Worm (Caenorhabditis elegans) whole organism, L3 larva: ENCODE measurements around the gene gpc-1.
A peak's percentile ranks its signal among the peaks of the same experiment; 100 is the strongest.

Source experiments
- ZK546.5 ChIP-seq: sonication (generic microtip); optimal IDR thresholded peaks from 2 replicates; lab custom pipeline; 2017; ENCODE audit warnings: missing biosample characterization, missing genetic modification characterization
- aly-2 ChIP-seq: fragments of 150-350 bp; optimal IDR thresholded peaks from 2 replicates; lab custom pipeline; 2014; ENCODE audit warnings: missing biosample characterization, missing genetic modification characterization
- ama-1 ChIP-seq: fragments of 150-350 bp; optimal IDR thresholded peaks from 2 replicates; lab custom pipeline; 2018
- ceh-16 ChIP-seq: sonication (generic microtip); optimal IDR thresholded peaks from 2 replicates; lab custom pipeline; 2017; ENCODE audit warnings: missing biosample characterization, missing genetic modification characterization
- ceh-28 ChIP-seq: fragments of 150-350 bp; optimal IDR thresholded peaks from 2 replicates; lab custom pipeline; 2014; ENCODE audit warnings: missing biosample characterization, missing genetic modification reagents, missing genetic modification characterization
- ceh-9 ChIP-seq: sonication (generic microtip); optimal IDR thresholded peaks from 2 replicates; lab custom pipeline; 2018; ENCODE audit warnings: missing biosample characterization, missing genetic modification characterization
- daf-12 ChIP-seq: fragments of 150-350 bp; optimal IDR thresholded peaks from 2 replicates; lab custom pipeline; 2014; ENCODE audit warnings: missing biosample characterization, missing genetic modification reagents, missing genetic modification characterization
- egl-27 ChIP-seq: sonication (generic microtip); optimal IDR thresholded peaks from 4 replicates; lab custom pipeline; 2017; ENCODE audit warnings: missing biosample characterization, missing genetic modification reagents, missing genetic modification characterization
- egl-5 ChIP-seq: fragments of 150-350 bp; optimal IDR thresholded peaks from 2 replicates; lab custom pipeline; 2017; ENCODE audit warnings: missing biosample characterization, missing genetic modification reagents, missing genetic modification characterization, inconsistent platforms
- elt-1 ChIP-seq: fragments of 150-350 bp; optimal IDR thresholded peaks from 2 replicates; lab custom pipeline; 2014; ENCODE audit warnings: missing biosample characterization, missing genetic modification characterization
- elt-2 ChIP-seq: sonication (generic microtip); optimal IDR thresholded peaks from 2 replicates; lab custom pipeline; 2016; ENCODE audit warnings: missing genetic modification reagents, mild to moderate bottlenecking, missing genetic modification characterization, missing compliant biosample characterization
- eor-1 ChIP-seq, 2 experiments: fragments of 150-350 bp; optimal IDR thresholded peaks; 2 replicates each; lab custom pipeline; 2014 to 2018; ENCODE audit warnings: missing biosample characterization in 2 of 2, missing genetic modification characterization in 2 of 2
- fkh-10 ChIP-seq: sonication (generic microtip); optimal IDR thresholded peaks from 2 replicates; lab custom pipeline; 2017; ENCODE audit warnings: missing biosample characterization, missing genetic modification reagents, missing genetic modification characterization
- hmg-11 ChIP-seq: sonication (generic microtip); optimal IDR thresholded peaks from 2 replicates; lab custom pipeline; 2016; ENCODE audit warnings: missing genetic modification characterization, missing compliant biosample characterization
- jun-1 ChIP-seq: fragments of 150-350 bp; optimal IDR thresholded peaks from 2 replicates; lab custom pipeline; 2014; ENCODE audit warnings: missing biosample characterization, missing genetic modification reagents, missing genetic modification characterization
- lin-15B ChIP-seq: fragments of 150-350 bp; optimal IDR thresholded peaks from 2 replicates; lab custom pipeline; 2014; ENCODE audit warnings: missing biosample characterization, missing genetic modification characterization
- lin-39 ChIP-seq: fragments of 150-350 bp; optimal IDR thresholded peaks from 2 replicates; lab custom pipeline; 2018; ENCODE audit warnings: missing biosample characterization, missing genetic modification reagents, missing genetic modification characterization
- mdl-1 ChIP-seq: fragments of 150-350 bp; optimal IDR thresholded peaks from 2 replicates; lab custom pipeline; 2014; ENCODE audit warnings: missing biosample characterization, missing genetic modification characterization
- mml-1 ChIP-seq: fragments of 150-350 bp; sonication (generic microtip); optimal IDR thresholded peaks from 3 replicates; lab custom pipeline; 2014; ENCODE audit warnings: missing biosample characterization, missing genetic modification characterization
- nfya-1 ChIP-seq: sonication (generic microtip); optimal IDR thresholded peaks from 2 replicates; lab custom pipeline; 2017; ENCODE audit warnings: missing genetic modification characterization, mild to moderate bottlenecking, missing compliant biosample characterization, antibody characterized with exemption, moderate library complexity; ENCODE audit not compliant: insufficient read depth
- nhr-23 ChIP-seq: fragments of 150-350 bp; optimal IDR thresholded peaks from 2 replicates; lab custom pipeline; 2014; ENCODE audit warnings: missing biosample characterization, missing genetic modification reagents, missing genetic modification characterization
- nhr-237 ChIP-seq: fragments of 150-350 bp; optimal IDR thresholded peaks from 2 replicates; lab custom pipeline; 2014; ENCODE audit warnings: missing biosample characterization, missing genetic modification characterization
- nhr-28 ChIP-seq: fragments of 150-350 bp; optimal IDR thresholded peaks from 2 replicates; lab custom pipeline; 2014; ENCODE audit warnings: missing biosample characterization, missing genetic modification characterization
- nhr-43 ChIP-seq: sonication (generic microtip); optimal IDR thresholded peaks from 2 replicates; lab custom pipeline; 2016; ENCODE audit warnings: mild to moderate bottlenecking, missing genetic modification characterization, missing compliant biosample characterization; ENCODE audit not compliant: poor library complexity, severe bottlenecking
- nhr-67 ChIP-seq: fragments of 150-350 bp; optimal IDR thresholded peaks from 2 replicates; lab custom pipeline; 2014; ENCODE audit warnings: missing biosample characterization, missing genetic modification characterization
- nhr-76 ChIP-seq: fragments of 150-350 bp; sonication (generic microtip); optimal IDR thresholded peaks from 5 replicates; lab custom pipeline; 2014; ENCODE audit warnings: missing biosample characterization, missing genetic modification characterization
- pqm-1 ChIP-seq: fragments of 150-350 bp; optimal IDR thresholded peaks from 2 replicates; lab custom pipeline; 2017; ENCODE audit warnings: missing biosample characterization, missing genetic modification characterization, inconsistent platforms
- skn-1 ChIP-seq: fragments of 150-350 bp; optimal IDR thresholded peaks from 2 replicates; lab custom pipeline; 2014; ENCODE audit warnings: missing biosample characterization, missing genetic modification characterization
- snpc-4 ChIP-seq: fragments of 150-350 bp; optimal IDR thresholded peaks from 2 replicates; lab custom pipeline; 2014; ENCODE audit warnings: missing biosample characterization, missing genetic modification characterization
- tbx-2 ChIP-seq: sonication (generic microtip); optimal IDR thresholded peaks from 2 replicates; lab custom pipeline; 2016; ENCODE audit warnings: mild to moderate bottlenecking, missing genetic modification characterization, missing compliant biosample characterization
- unc-39 ChIP-seq: sonication (generic microtip); optimal IDR thresholded peaks from 4 replicates; lab custom pipeline; 2017; ENCODE audit warnings: missing biosample characterization, missing genetic modification characterization
- unc-62 ChIP-seq: fragments of 150-350 bp; sonication (generic microtip); optimal IDR thresholded peaks from 4 replicates; lab custom pipeline; 2014; ENCODE audit warnings: missing biosample characterization, missing genetic modification reagents, missing genetic modification characterization
- ztf-4 ChIP-seq: fragments of 150-350 bp; optimal IDR thresholded peaks from 2 replicates; lab custom pipeline; 2014; ENCODE audit warnings: missing biosample characterization, missing genetic modification characterization

Gene gpc-1

DNA sequence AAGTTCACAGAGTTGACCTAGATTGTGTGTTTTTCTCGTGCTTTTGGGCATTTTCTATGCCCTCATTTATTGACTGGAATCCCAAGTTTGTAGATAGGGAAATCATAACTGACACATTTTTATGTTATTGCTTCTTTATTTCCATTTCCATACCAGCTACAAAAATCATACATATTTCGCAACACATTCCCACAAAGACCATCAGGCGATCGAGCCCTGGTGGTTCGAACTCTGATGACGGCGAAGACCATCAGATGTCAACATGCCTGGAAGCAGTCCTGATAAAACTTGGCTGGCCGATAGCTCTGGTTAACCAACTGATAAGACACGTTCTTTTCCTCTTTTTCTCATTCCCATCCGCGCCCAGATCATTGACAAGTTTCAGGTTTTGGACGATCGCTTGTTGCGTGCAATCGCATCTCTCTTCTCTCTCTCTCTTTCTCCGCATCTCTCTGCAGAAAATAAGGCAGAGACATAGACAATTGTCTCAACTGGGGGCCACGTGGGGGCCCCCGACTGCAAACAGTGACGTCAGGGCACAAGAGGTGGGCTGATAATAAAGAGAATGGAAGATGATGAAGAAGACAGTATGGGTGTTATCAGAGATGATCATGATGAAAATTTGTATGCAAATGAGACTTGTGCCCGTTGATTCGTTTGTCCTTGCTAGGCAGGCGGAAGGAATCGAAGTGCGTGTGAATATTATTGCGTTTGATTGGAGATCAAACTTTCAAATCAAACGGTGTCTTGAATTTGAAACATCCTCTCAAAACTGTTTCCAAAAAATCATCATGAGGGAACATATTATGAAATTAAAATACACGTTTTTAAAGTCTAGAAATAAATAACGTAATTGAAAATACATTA lies 12.5 kb downstream of the gpc-1 start (continued):
- TF ChIP-seq nhr-67 (no peak), ceh-16 (no peak), ceh-28 (tag; lab: Kevin White, UChicago) (peak; percentile 76), nhr-237 (tag; lab: Kevin White, UChicago) (no peak), nhr-43 (peak; percentile 94), ama-1 (no peak), nfya-1 (tag; lab: Kevin White, UChicago) (peak; percentile 76), elt-2 (tag; lab: Kevin White, UChicago) (peak; percentile 100), ztf-4 (no peak), jun-1 (tag; lab: Kevin White, UChicago) (peak; percentile 96), mdl-1 (tag; lab: Kevin White, UChicago) (peak; percentile 99), fkh-10 (GFP tag; lab: Kevin White, UChicago) (no peak), tbx-2 (tag; lab: Kevin White, UChicago) (peak; percentile 60), hmg-11 (peak; percentile 1), eor-1 (tag; optimal IDR thresholded peaks at IDR 0.05; lab: Kevin White, UChicago) (no peak), ZK546.5 (no peak), daf-12 (no peak), nhr-28 (tag; lab: Kevin White, UChicago) (peak; percentile 38), unc-62 (GFP tag; lab: Kevin White, UChicago) (peak; percentile 71), aly-2 (tag; lab: Kevin White, UChicago) (no peak), snpc-4 (tag; lab: Kevin White, UChicago) (peak; percentile 18), elt-1 (tag; lab: Kevin White, UChicago) (no peak), unc-39 (tag; lab: Kevin White, UChicago) (no peak), ceh-9 (tag; lab: Kevin White, UChicago) (no peak)

DNA sequence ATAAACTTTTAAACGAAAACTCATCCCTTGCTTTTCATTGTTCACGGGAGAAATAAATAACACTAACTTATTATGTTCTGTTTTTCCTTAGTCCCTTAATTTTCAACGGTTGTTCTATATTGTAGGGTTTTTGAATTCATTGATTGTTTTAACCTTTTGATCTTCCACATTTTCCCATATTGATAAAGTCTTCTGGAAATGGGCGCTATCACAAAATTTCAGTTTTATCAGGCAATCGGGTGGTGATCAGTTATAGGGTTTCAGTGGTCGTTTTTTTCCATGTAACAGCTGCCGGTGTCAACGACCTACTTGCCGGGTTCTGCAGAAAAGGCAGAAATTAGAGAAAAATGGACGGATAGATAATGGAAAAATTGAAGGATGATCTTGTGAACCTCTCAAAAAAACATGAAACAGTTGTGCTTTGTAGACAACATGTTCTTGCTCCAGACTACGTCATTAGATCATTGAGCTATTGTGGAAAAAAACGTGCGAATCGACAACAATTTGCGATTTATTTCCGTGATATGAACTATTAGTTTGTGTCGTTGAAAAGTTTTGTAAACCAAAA lies 14.9 kb downstream of the gpc-1 start:
- TF ChIP-seq ceh-28 (tag; lab: Kevin White, UChicago) (peak; percentile 5), pqm-1 (tag; lab: Kevin White, UChicago) (peak; percentile 63), egl-27 (tag; lab: Kevin White, UChicago) (no peak), fkh-10 (GFP tag; lab: Kevin White, UChicago) (no peak), lin-39 (tag; lab: Kevin White, UChicago) (peak; percentile 28), elt-2 (tag; lab: Kevin White, UChicago) (peak; percentile 70), egl-5 (tag; lab: Kevin White, UChicago) (peak; percentile 19), nfya-1 (tag; lab: Kevin White, UChicago) (peak; percentile 31)
- TF ChIP-seq, all 47 proteins: peak for 6

DNA sequence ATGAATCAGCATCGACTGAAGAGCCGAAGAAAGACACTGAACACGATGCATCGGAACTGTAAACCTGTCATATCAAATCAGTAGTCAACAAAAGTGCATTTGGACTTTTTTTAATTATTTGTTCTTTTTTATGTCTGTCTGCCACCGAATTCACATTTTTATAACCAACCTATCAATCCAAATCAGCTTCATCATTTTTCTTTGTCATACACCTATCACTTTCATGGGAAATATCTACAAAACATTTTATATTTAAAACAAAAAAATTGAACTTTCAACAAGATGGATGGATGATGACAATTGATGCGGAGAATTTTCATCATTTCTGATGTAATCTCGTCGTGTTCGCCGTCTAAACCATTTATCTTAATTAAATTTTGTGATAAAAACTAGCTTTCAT lies 15.4 kb downstream of the gpc-1 start:
- TF ChIP-seq lin-15B (tag; lab: Kevin White, UChicago) (no peak), skn-1 (peak; percentile 14), pqm-1 (tag; lab: Kevin White, UChicago) (peak; percentile 32), elt-2 (tag; lab: Kevin White, UChicago) (peak; percentile 20), egl-27 (tag; lab: Kevin White, UChicago) (no peak)
- TF ChIP-seq, all 47 proteins: peak for 3

DNA sequence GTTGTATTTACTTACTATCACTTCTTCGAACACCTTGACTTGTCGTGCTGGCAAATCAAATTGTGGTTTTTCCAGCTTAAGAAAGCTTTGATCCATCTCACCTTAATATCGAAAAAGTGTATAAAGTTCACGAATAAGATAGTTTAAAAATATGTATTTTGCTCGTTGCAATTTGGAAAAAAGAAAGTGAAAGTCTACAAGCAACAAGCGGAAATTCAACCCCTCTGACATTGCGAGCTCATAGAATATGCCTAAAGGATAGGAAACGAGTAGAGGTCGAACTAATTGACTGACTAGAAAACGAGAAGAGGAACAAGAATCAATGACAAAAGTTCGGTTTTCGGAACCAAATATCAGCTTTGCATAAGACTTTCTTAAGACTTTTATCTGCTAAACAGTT lies 21.0 kb downstream of the gpc-1 start, which contains the start of gene T14G8.4:
Gene T14G8.4, minus strand, starts transcription at position 101 of the 400 bp plus-strand sequence.
- TF ChIP-seq nhr-23 (tag; lab: Kevin White, UChicago), result no peak
- TF ChIP-seq daf-12, result no peak
- no peak for TF ChIP-seq ceh-9 (tag; lab: Kevin White, UChicago)
- TF ChIP-seq nhr-76 (tag; lab: Kevin White, UChicago), result no peak
- no peak for TF ChIP-seq eor-1 (tag; optimal IDR thresholded peaks at IDR 0.05; lab: Kevin White, UChicago)
- no peak for TF ChIP-seq ZK546.5
- no peak for TF ChIP-seq mml-1
- no peak for TF ChIP-seq elt-1 (tag; lab: Kevin White, UChicago)
